Worm (Caenorhabditis elegans): ENCODE data around the gene Y41C4A.9.

DNA sequence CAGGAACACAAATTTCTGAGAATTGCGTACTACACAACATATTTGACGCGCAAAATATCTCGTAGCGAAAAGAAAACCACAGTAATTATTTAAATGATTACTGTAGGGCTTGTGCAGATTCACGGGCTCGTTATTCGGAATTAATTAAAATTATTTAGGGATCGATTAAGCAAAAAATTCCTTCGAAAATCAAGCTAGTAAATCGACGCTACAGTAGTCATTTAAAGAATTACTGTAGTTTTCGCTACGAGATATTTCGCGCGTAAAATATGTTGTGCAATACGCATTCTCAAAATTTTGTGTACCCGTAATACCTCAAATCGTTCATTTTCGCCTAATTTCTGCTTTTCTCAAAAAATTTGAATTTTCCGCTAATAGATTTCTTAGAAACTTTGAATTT, 32.4 kb upstream of the Y41C4A.9 start:
- TF ChIP-seq him-1 (tag; optimal IDR thresholded peaks at IDR 0.05): no peak
- TF ChIP-seq W03F9.2 (tag; optimal IDR thresholded peaks at IDR 0.05): no peak
